Worm (Caenorhabditis elegans) whole organism, late embryonic: ENCODE measurements around the gene cogc-8.

Experiments used
- C38D4.7 ChIP-seq: fragments of 200-800 bp; sonication (Bioruptor generic); optimal IDR thresholded peaks from 2 replicates; lab custom pipeline; 2018; ENCODE audit warnings: mild to moderate bottlenecking, missing genetic modification characterization, moderate library complexity, missing compliant biosample characterization
- K09A11.1 ChIP-seq: sonication (generic microtip); optimal IDR thresholded peaks from 2 replicates; lab custom pipeline; 2017; ENCODE audit warnings: antibody characterized with exemption, mild to moderate bottlenecking, missing genetic modification characterization, missing compliant biosample characterization; ENCODE audit not compliant: insufficient read depth
- ama-1 ChIP-seq: fragments of 150-350 bp; optimal IDR thresholded peaks from 2 replicates; lab custom pipeline; 2014
- hlh-8 ChIP-seq: sonication (generic microtip); optimal IDR thresholded peaks from 2 replicates; lab custom pipeline; 2016; ENCODE audit warnings: missing genotype, missing genetic modification characterization, missing compliant biosample characterization
- ref-2 ChIP-seq: sonication (generic microtip); optimal IDR thresholded peaks from 2 replicates; lab custom pipeline; 2016; ENCODE audit warnings: missing genetic modification characterization, missing compliant biosample characterization
- unc-42 ChIP-seq: sonication (generic microtip); optimal IDR thresholded peaks from 2 replicates; lab custom pipeline; 2016; ENCODE audit warnings: missing genotype, missing genetic modification characterization, missing compliant biosample characterization
- unc-55 ChIP-seq: sonication (generic microtip); optimal IDR thresholded peaks from 2 replicates; lab custom pipeline; 2017; ENCODE audit warnings: missing biosample characterization, missing genetic modification reagents, missing genetic modification characterization

DNA sequence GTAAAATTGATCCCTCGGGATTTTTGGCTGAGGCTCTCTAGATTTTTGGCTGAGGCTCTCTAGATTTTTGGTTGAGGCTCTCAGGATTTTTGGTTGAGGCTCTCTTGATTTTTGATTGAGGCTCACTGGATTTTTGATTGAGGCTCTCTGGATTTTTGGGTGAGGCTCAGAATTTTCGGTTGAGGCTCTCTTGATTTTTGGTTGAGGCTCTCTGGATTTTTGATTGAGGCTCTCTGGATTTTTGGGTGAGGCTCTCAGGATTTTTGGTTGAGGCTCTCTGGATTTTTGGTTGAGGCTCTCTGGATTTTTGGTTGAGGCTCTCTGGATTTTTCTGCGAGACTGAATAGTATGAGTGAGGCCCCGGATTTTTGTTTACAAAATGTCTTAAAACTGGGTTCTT lies 4.1 kb upstream of the cogc-8 start:
- no peak for TF ChIP-seq hlh-8 (tag; lab: Kevin White, UChicago)
- TF ChIP-seq K09A11.1 (tag; lab: Kevin White, UChicago), result no peak
- no peak for TF ChIP-seq ama-1 (lab: Kevin White, UChicago)
- no peak for TF ChIP-seq C38D4.7 (GFP tag; lab: Kevin White, UChicago)
- TF ChIP-seq unc-42 (tag; lab: Kevin White, UChicago), result no peak
- no peak for TF ChIP-seq ref-2
- no peak for TF ChIP-seq unc-55 (GFP tag; lab: Kevin White, UChicago)
